Fruit fly (Drosophila melanogaster): Measurements from ENCODE around the gene RpS17.

Gene RpS17

DNA sequence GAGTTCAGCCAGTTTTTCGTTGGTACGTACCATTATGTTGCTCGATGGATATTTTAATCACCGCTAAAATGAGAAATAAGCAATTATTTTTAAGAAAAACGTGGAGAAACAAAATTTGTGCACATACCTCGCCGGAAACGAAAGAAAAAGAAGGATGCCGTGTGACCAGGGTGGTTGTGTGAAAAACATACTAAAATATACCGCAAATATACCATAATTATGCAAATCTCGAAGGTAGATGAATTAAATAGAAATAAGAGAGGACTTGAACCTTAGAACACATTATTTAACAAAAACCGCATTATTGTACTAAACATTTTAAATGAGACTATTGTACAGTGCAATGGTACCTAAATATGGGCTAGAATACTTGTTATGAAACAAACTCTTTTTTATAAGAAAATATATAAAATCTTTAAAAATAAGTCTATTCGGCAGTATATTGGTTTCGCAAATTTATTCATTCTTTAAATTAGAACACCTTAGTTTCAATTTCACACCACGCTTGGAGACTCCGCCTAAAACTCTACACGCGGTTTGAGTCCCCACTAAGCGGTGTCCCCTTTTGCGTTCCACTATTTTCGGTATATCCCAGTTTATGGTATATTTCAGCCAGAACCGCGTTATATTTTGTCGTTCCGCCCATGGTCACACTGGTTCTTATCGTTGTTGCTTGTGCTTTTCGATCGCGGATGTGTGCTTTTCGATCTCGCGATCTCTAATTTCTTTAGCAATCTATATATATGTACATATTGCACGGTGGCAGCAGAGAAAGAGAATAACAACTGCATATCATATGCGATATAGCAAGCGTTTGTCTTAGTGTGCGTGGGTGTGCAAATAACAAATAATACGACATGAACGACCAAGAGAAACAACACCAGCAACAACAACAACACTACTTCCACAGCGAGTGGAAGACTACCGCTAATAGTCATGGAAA lies at the start of gene RpS17, which contains the start of gene MTF-1:
Gene RpS17 (minus strand): TSS at position 157 of the 943 bp plus-strand sequence.
Gene MTF-1 (plus strand): TSS at position 648 of the 943 bp plus-strand sequence.
- TF ChIP-seq ttk (optimal IDR thresholded peaks at IDR 0.05) (no peak), h (optimal IDR thresholded peaks at IDR 0.05) (no peak), insv (optimal IDR thresholded peaks at IDR 0.05) (no peak), psq (optimal IDR thresholded peaks at IDR 0.05) (no peak), Sin3A (optimal IDR thresholded peaks at IDR 0.05) (no peak), Myc (optimal IDR thresholded peaks at IDR 0.05) (no peak)

DNA sequence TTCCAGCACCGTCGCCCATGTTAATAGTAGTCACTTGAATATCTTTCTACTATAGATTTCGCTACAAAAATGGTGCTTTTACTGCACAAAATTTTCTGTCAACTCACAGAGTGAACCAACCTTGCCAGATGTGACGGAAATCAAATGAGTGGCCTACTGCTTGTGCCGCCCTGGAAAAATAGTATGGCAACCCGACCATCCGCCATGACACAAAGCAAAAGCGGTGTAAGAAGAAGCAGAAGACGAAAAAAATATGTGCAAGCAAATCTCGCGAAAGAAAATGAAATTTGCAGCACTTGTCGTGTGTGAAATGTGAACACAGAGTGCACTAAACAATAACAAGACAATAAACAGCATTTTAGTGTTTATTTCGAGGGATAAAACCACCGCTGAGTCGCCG lies 47.2 kb upstream of the RpS17 start, which contains the start of the genes Uch-L5 and Jarid2:
Gene Uch-L5 (minus strand): TSS at position 137 of the 400 bp plus-strand sequence.
Gene Jarid2 (plus strand): TSS at position 210 of the 400 bp plus-strand sequence.
- TF ChIP-seq insv (optimal IDR thresholded peaks at IDR 0.05) (no peak), Myc (optimal IDR thresholded peaks at IDR 0.05) (no peak), Sin3A (optimal IDR thresholded peaks at IDR 0.05) (no peak), ttk (optimal IDR thresholded peaks at IDR 0.05) (no peak), psq (optimal IDR thresholded peaks at IDR 0.05) (no peak), h (optimal IDR thresholded peaks at IDR 0.05) (no peak)

DNA sequence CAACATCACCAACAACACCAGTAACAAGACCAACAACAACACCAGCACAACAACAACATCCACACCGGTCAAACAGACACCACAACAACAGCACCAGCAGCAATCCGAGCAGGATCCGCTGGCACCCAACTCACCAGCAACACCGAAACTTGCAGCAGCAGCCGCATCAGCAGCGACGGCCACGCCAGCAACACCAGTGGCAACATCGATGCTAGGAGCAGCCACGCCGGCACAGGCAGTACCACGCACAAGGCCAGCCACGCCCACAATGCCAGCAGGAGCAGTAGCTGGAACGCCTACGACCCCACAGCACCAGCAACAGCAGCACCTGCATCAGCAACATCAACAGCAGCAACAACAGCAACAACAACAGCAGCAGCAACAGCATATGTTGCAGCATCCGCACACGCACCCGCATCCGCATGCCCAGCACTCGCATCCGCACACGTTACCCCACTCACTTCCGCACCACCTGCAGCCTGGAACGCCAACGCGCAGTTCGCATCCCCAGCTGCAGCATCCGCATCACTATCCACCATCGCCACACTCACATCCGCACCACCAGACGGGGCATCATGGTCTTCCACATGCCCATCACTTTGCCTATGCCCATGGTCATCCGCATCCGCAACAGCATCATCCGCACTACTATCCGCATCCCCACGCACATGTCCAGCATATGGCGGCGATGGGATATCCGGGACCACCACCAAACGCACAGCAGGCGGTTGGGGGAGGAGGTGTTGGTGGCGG lies 41.7 kb upstream of the RpS17 start:
- TF ChIP-seq ttk (optimal IDR thresholded peaks at IDR 0.05), result no peak
- TF ChIP-seq psq (optimal IDR thresholded peaks at IDR 0.05), result no peak
- TF ChIP-seq insv (optimal IDR thresholded peaks at IDR 0.05), result no peak
- no peak for TF ChIP-seq Sin3A (optimal IDR thresholded peaks at IDR 0.05)
- TF ChIP-seq h (optimal IDR thresholded peaks at IDR 0.05), result no peak
- TF ChIP-seq Myc (optimal IDR thresholded peaks at IDR 0.05), result no peak

DNA sequence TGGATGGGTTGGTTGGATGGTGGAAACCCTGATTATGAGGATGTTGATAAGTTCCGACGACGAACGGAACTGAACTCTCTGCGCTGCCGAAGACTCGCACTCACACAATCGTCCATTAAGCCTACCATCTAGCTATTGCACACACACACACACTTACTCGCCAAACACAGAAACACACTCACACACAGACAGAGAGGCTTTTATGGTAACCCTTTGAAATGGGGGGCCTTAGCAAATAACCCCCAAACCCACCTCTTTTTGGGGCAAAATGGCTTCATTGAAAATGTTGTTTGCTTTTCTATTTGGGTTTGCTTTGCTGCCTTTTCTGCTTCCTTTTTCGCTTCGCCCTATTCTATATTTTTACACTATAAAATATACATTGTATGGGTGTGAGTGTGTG lies 39.5 kb upstream of the RpS17 start:
- TF ChIP-seq h (optimal IDR thresholded peaks at IDR 0.05), result no peak
- TF ChIP-seq psq (optimal IDR thresholded peaks at IDR 0.05), result no peak
- no peak for TF ChIP-seq ttk (optimal IDR thresholded peaks at IDR 0.05)
- TF ChIP-seq insv (optimal IDR thresholded peaks at IDR 0.05), result no peak
- no peak for TF ChIP-seq Myc (optimal IDR thresholded peaks at IDR 0.05)
- TF ChIP-seq Sin3A (optimal IDR thresholded peaks at IDR 0.05), result no peak

DNA sequence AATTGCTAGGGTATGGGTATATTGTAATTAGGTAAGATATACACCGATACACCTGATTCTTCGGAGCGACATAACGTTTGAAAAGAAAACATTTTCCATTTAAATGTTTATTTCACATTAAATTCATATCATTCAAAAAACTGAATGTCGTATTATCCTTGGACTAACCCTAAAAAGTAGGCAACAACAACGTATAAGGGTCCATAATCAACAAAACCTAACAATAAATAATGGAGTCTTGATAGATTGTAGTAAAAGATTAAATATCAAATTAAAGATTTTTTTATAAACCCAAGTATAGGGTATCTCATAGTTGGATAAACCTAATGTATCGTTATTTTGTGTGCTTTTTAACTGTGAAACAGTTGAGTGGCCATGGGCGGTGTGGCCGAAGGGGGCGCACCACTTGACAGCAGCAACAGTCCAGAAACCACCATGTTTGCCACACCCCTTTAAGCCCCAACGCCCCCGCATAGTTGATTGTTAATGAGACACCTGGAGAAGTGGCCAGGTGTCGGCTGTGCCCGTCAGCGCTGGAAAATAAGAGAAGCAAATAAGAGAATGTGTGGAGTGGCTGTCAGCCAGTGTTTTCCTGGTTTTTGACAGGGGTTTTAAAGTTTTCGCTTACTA lies 38.8 kb upstream of the RpS17 start:
- TF ChIP-seq h (optimal IDR thresholded peaks at IDR 0.05) (no peak), insv (optimal IDR thresholded peaks at IDR 0.05) (no peak), psq (optimal IDR thresholded peaks at IDR 0.05) (no peak), Myc (optimal IDR thresholded peaks at IDR 0.05) (no peak), ttk (optimal IDR thresholded peaks at IDR 0.05) (no peak)

DNA sequence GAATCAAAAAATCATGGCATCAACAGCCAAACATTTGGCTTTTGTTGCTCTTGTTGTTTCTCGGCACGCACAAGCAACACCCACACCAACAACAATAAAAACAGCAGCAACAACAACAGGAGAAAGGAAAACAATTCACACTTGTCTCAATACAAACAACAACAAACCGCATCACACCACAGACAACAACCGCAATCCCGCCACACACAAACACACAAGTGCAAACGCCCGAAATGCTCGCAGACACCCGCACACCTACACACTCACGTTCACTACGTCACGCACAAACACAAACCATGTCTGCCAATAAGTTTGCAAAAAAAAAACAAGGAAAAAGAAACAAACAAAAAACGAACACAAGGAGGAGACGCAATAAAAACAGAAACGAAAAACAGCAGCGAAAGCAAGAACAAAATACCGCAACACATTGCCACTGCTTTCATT lies 38.2 kb upstream of the RpS17 start:
- no peak for TF ChIP-seq Sin3A (optimal IDR thresholded peaks at IDR 0.05)

DNA sequence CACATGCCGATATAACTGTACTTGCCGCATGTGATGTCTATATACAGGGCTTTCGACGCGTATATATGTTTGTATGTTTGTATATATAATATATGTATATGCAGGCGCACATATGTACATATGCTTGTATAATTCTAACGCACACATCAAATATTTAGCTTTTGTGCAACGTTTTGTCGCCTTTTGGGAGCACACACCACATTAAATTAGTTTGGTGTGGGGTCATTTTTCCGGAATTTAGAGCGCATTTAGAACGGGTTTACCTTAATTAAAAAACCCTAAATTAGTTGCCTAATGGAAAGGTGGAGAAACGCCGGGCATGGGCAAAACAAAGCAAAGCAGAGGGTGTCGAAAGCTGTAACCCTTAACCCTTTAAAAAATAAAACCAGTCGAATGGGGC lies 37.6 kb upstream of the RpS17 start:
- TF ChIP-seq Myc (optimal IDR thresholded peaks at IDR 0.05), result no peak

DNA sequence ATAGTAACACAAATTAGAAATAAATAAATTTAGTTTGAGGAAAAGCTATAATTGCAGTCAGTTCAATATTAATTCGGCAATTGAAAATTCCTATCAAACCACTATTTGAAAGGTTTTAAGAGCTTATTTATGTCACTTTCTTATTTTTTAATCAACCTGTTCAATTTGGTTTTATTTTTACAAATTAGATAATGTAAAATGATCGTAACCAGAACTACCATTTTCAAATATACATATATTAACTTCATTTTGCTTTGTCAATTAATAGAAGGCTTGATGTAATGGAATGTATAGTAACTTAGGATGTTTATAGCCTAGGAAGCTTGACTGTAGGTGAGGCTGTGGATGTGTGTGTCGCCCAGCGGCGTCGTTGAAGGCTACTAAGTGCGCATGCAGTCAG lies 37.0 kb upstream of the RpS17 start:
- TF ChIP-seq h (optimal IDR thresholded peaks at IDR 0.05), result no peak
- TF ChIP-seq Sin3A (optimal IDR thresholded peaks at IDR 0.05), result no peak
- TF ChIP-seq ttk (optimal IDR thresholded peaks at IDR 0.05), result no peak
- no peak for TF ChIP-seq insv (optimal IDR thresholded peaks at IDR 0.05)
- TF ChIP-seq Myc (optimal IDR thresholded peaks at IDR 0.05), result no peak
- TF ChIP-seq psq (optimal IDR thresholded peaks at IDR 0.05), result no peak

DNA sequence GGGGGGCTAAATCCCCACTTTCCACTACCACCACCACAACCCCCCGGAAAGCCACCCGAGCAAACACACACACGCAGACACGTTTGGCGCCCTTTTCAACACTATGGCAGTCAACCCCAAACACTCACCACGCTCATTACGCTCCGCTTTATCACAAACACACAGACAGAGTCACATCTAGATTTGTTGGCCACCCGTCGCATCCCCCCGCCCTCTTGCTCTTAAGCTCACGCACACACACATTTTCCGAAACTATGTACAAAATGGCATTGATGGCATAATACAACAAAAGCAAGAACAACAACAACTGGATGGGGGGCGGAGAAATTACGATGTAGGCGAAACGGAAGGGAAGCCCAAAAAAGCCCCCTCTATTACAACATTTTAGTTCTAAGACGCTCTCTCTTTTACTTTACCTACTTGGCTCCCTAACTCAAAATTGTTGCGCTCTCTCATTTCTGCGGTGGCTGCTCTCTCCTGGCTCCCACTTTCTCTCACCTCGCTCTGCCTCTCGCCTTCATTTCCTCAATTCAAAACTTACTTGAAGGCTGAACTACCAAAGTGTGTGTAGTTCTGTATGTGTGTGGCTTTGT lies 36.1 kb upstream of the RpS17 start:
- no peak for TF ChIP-seq Sin3A (optimal IDR thresholded peaks at IDR 0.05)
- TF ChIP-seq psq (optimal IDR thresholded peaks at IDR 0.05), result no peak
- no peak for TF ChIP-seq ttk (optimal IDR thresholded peaks at IDR 0.05)
- no peak for TF ChIP-seq Myc (optimal IDR thresholded peaks at IDR 0.05)
- TF ChIP-seq h (optimal IDR thresholded peaks at IDR 0.05), result no peak
- TF ChIP-seq insv (optimal IDR thresholded peaks at IDR 0.05), result no peak

DNA sequence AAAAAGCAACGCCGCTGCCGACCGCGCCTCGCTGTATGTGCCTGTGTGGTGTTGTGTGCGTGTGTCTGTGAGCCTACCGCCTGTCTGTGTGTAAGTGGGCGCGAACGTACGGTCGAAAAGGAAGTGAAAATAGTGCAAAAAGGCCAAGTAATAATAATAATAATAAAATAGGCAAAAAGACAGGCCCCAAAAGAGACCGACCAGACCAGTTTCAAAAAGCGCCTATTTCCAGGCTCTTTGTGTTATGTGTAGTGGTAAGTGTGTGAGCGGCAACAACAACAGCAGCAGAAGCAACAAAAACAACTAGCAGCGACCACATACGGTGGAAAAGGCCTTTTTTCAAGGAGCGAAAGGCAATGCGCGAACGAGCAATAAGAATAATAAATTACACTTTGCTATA lies 33.2 kb upstream of the RpS17 start:
- TF ChIP-seq h (optimal IDR thresholded peaks at IDR 0.05) (no peak), ttk (optimal IDR thresholded peaks at IDR 0.05) (no peak), Sin3A (optimal IDR thresholded peaks at IDR 0.05) (no peak), psq (optimal IDR thresholded peaks at IDR 0.05) (no peak), insv (optimal IDR thresholded peaks at IDR 0.05) (no peak), Myc (optimal IDR thresholded peaks at IDR 0.05) (no peak)

DNA sequence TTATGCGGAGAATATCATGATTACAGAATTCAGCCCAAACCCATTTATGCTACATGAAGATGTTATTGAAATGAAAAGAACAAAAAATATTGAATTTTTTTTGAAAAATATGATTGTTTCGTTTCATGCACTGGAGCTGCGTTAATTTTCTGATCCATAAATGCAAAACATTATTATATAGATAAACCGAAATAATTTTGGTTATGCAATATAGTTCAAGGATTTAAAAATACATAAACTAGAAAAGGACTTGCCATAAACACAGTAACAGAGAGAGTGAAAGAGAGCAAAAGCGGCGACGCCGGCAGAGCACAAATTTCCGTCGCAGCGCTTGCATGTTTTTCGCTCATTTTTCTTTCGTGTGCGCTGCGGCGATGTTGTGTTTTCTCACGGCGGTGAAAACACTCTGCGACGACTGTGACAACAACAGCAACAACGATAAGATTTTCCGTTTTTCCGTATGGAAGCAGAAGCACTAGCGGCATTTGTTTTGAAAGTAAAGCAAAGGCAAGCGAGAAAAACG lies 32.7 kb upstream of the RpS17 start:
- TF ChIP-seq h (optimal IDR thresholded peaks at IDR 0.05) (no peak), psq (optimal IDR thresholded peaks at IDR 0.05) (no peak), insv (optimal IDR thresholded peaks at IDR 0.05) (no peak)

All from Kc167 (cell line).